Worm (Caenorhabditis elegans) whole organism, L4/young adult: ENCODE data around the gene C50E3.15.

Experiments used
- W03F9.2 ChIP-seq: fragments of 150-350 bp; optimal IDR thresholded peaks from 2 replicates; lab custom pipeline; 2014; ENCODE audit warnings: missing biosample characterization, missing genetic modification characterization
- dao-5 ChIP-seq: sonication (generic microtip); optimal IDR thresholded peaks from 2 replicates; lab custom pipeline; 2016; ENCODE audit warnings: missing genotype, missing genetic modification characterization, moderate library complexity, missing compliant biosample characterization
- him-1 ChIP-seq: sonication (generic microtip); optimal IDR thresholded peaks from 2 replicates; lab custom pipeline; 2016; ENCODE audit warnings: missing genotype, missing genetic modification reagents, missing genetic modification characterization, missing compliant biosample characterization

C50E3.15 gene

DNA sequence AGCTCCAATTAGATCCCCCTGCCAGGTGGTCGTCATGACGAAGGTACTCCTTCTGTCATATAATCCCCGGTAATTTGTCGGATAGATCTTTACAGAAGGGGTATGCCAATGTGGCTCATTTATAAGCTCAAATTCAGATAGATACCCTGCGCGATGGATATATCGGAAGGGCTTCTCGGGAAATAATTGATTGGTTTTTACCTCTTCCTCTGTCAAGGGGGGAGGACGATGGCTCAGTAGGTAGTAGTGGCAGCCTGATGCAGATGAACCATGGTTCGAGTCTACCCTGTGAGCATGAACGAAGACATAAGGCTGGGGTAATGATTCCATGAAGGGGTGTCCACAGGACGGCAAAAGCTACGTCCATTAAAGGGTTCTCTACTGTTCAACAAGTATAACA is 28.9 kb downstream of the C50E3.15 start:
- no peak for TF ChIP-seq dao-5 (tag; lab: Kevin White, UChicago)
- TF ChIP-seq him-1: no peak
- no peak for TF ChIP-seq W03F9.2 (tag; lab: Kevin White, UChicago)

DNA sequence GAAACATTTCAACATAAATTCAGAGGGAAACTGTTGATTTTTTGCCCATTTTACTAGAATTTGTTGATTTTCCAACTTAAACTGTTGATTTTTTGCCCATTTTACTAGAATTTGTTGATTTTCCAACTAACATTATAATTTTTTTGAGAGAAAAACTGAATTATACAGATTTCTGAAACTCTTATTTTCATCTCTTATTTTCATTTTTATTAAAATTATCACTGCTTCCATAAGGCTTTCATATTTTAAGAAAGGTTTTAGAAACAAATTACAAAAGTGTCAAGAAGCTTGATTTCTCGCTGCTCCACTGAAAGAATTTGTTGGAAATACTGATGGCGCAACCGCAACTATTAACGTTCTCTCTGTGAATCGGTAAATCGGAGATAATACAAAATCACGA is 31.7 kb downstream of the C50E3.15 start:
- no peak for TF ChIP-seq dao-5 (tag; lab: Kevin White, UChicago)
- TF ChIP-seq him-1: no peak
- no peak for TF ChIP-seq W03F9.2 (tag; lab: Kevin White, UChicago)

ce11 chrV:7651757-7652156 is 33.5 kb downstream of the C50E3.15 start, which contains the start of gene srh-234:
srh-234 (minus strand) TSS chrV:7651857.
- TF ChIP-seq him-1 (no peak), W03F9.2 (tag; lab: Kevin White, UChicago) (no peak), dao-5 (tag; lab: Kevin White, UChicago) (no peak)

ce11 chrV:7653567-7653966 is 35.4 kb downstream of the C50E3.15 start, which contains the start of gene srh-200:
srh-200 (minus strand) TSS chrV:7653667.
- TF ChIP-seq dao-5 (tag; lab: Kevin White, UChicago): no peak
- no peak for TF ChIP-seq W03F9.2 (tag; lab: Kevin White, UChicago)
- TF ChIP-seq him-1: no peak

DNA sequence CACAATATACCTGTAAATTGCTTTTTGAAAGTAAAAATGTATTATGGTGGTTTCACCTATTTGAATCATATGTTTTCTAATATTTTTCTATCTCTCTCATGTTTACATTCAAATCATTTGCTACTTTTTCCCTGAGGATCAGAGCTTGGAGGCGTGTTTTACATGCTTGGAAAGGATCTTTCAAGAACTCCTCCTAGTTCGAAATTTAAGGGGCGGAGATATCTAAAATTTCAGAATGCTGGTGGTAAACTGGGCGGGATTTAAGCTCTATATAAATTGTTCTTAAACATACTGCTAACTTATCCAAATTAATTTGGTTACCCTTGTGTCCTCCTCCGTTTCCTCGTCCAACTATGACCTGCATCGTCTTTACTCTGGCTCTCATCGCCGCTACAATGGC is 49.7 kb downstream of the C50E3.15 start, which contains the start of gene C12D5.5:
Gene C12D5.5 (plus strand): TSS at position 301 of the 400 bp plus-strand sequence.
- TF ChIP-seq dao-5 (tag; lab: Kevin White, UChicago): no peak
- no peak for TF ChIP-seq W03F9.2 (tag; lab: Kevin White, UChicago)
- TF ChIP-seq him-1: no peak
